Worm (Caenorhabditis elegans) whole organism, L2 larva: ENCODE results near the gene K01D12.5.

ENCODE experiments used
- ceh-82 ChIP-seq: fragments of 150-350 bp; optimal IDR thresholded peaks from 2 replicates; lab custom pipeline; 2014; ENCODE audit warnings: missing biosample characterization, missing genetic modification characterization
- gmeb-1 ChIP-seq: fragments of 150-350 bp; optimal IDR thresholded peaks from 2 replicates; lab custom pipeline; 2014; ENCODE audit warnings: missing biosample characterization, missing genetic modification characterization
- lsy-2 ChIP-seq, 2 experiments: fragments of 150-350 bp in 1 of 2; sonication (generic microtip) in 1 of 2; optimal IDR thresholded peaks; 2 replicates each; lab custom pipeline; 2014 to 2017; ENCODE audit warnings: missing biosample characterization in 2 of 2, missing genetic modification characterization in 2 of 2
- nhr-129 ChIP-seq: fragments of 150-350 bp; optimal IDR thresholded peaks from 2 replicates; lab custom pipeline; 2014; ENCODE audit warnings: missing biosample characterization, missing genetic modification characterization
- snpc-4 ChIP-seq: fragments of 150-350 bp; optimal IDR thresholded peaks from 2 replicates; lab custom pipeline; 2014; ENCODE audit warnings: missing biosample characterization, missing genetic modification characterization

ce11 chrV:12413651-12414114 is 16.0 kb downstream of the K01D12.5 start, which contains the start of gene cdr-6:
- TF ChIP-seq lsy-2 (tag; optimal IDR thresholded peaks at IDR 0.05; lab: Kevin White, UChicago) (peak in 1 of 2 experiments; percentile 3), ceh-82 (tag; lab: Kevin White, UChicago) (no peak), gmeb-1 (tag; lab: Kevin White, UChicago) (no peak), snpc-4 (no peak), nhr-129 (tag; lab: Kevin White, UChicago) (no peak)
